Worm (Caenorhabditis elegans) whole organism, L4/young adult: ENCODE data around the gene hpo-34.

Experiments
- W03F9.2 ChIP-seq: fragments of 150-350 bp; optimal IDR thresholded peaks from 2 replicates; lab custom pipeline; 2014; ENCODE audit warnings: missing biosample characterization, missing genetic modification characterization
- dao-5 ChIP-seq: sonication (generic microtip); optimal IDR thresholded peaks from 2 replicates; lab custom pipeline; 2016; ENCODE audit warnings: missing genotype, missing genetic modification characterization, moderate library complexity, missing compliant biosample characterization
- him-1 ChIP-seq: sonication (generic microtip); optimal IDR thresholded peaks from 2 replicates; lab custom pipeline; 2016; ENCODE audit warnings: missing genotype, missing genetic modification reagents, missing genetic modification characterization, missing compliant biosample characterization

The hpo-34 gene

DNA sequence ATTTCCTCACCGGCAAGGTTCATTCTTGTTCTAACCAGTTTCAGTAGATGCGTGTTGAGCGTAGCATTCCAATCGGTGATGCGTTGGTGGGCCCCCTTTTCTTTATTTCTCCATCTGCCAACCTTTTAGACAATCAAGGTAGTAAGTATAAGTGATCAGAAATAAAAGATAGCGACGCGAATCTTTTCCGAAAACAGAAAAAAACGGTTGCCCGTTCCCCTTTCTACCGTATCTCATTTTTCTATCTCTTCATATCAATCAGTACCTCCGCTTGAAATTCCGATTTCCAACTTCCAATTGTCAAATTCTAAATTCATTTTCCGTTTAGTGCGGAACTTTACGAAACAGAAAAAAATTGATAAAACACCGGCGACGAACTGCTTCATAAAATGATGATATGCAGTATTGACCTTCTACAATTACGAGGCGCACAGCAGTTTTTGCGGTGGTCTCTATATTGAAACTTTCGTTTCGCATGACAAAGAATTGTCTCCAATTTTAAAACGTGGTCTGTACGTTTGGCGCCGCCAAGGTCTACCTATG, 39.5 kb downstream of the hpo-34 start:
- no peak for TF ChIP-seq him-1 (tag; lab: Kevin White, UChicago)
- TF ChIP-seq dao-5 (tag; lab: Kevin White, UChicago): no peak
- no peak for TF ChIP-seq W03F9.2 (tag; lab: Kevin White, UChicago)

DNA sequence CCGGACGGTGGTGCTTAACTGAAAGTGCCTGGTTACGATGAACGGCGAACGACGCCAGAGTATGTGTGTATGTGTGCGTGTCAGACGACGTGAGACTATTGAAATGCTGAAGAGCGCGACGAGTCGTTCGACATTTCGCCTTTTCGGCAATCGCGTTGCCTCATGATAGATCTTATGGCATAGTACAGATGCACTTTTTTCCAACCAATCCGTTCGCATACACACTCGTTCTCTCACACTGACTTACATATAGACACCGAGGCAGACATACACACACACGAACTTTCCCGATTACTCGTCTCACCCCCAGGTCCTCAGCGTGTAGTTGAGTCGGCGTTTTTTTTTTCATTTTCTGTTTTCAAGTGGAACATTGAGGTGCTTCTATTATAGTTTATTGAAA, 40.1 kb downstream of the hpo-34 start:
- TF ChIP-seq W03F9.2 (tag; lab: Kevin White, UChicago): no peak
- TF ChIP-seq dao-5 (tag; lab: Kevin White, UChicago): no peak
- TF ChIP-seq him-1 (tag; lab: Kevin White, UChicago): no peak

DNA sequence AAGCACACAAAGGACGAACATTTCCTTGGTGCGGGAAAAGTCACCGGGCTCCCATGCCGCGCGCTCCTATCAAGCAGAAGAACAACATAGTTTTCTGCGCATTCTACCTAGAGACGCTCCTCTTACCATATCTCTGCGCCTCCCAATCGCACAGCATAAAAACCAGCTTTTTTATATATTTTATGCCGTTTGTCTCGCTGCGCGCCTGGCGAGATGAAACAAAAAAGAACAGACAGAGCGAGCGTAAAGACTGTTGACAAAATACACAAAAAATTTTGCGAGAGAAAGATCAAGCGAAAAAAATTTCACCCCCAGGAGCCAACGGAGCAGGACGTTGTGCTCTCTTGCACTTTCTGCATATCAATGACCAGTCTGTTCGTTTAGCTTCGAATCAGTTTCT, 41.1 kb downstream of the hpo-34 start:
- TF ChIP-seq dao-5 (tag; lab: Kevin White, UChicago) (no peak), W03F9.2 (tag; lab: Kevin White, UChicago) (no peak), him-1 (tag; lab: Kevin White, UChicago) (no peak)

DNA sequence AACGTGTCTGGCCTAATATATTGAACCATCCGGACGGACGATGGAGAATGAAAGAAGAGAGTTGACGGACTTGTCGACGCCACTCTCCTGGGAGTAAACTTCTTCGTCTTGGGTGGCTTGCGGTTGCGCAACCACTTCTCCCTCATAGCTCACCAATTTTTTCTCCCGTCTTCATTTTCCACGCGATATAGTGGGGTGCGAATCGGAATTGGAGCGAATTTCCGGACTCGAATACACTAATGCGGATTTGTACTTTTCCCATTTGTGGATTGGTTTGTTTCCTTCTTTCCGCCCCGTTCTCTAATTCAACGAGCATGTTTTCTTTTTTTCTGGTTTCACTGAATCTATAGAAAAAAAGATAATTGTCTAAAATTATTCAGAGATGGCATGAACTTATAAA, 43.1 kb downstream of the hpo-34 start:
- TF ChIP-seq dao-5 (tag; lab: Kevin White, UChicago) (no peak), W03F9.2 (tag; lab: Kevin White, UChicago) (no peak), him-1 (tag; lab: Kevin White, UChicago) (no peak)

DNA sequence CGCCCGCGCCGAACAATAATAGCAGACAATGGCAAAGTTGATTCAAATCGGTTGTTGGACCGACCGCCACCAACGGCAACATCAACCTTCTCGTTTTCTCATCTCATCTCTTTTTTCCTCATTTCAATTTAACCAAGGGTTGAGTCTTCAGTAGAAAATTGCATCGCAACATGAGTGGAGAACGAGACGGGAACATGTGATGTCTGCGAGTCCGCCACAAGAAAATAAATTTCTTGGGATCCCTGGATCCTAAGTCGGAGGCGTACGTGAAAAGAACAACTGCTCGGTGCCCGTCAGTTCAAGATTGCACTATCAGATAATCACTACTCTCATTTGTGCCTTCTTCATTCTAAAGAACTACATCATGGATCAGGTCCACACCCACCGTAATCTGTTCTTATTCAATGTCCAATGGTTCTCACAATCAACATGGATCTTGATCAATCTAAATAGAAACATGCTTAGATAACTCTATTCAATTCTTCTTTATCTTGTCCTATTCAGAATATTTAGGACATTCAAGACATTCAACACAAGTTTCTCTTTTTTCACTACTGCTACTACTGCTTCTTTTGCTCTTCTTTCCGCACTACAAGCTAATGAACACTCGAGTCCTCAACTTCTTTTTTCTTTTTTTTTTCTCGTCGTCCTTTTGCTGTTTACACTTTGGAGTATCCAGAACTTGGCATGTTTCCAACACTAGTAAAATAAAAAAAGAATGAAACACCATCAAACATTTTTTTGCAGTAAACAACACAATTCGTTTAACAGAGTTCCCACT, 44.1 kb downstream of the hpo-34 start:
- TF ChIP-seq W03F9.2 (tag; lab: Kevin White, UChicago): no peak
- no peak for TF ChIP-seq dao-5 (tag; lab: Kevin White, UChicago)
- no peak for TF ChIP-seq him-1 (tag; lab: Kevin White, UChicago)

DNA sequence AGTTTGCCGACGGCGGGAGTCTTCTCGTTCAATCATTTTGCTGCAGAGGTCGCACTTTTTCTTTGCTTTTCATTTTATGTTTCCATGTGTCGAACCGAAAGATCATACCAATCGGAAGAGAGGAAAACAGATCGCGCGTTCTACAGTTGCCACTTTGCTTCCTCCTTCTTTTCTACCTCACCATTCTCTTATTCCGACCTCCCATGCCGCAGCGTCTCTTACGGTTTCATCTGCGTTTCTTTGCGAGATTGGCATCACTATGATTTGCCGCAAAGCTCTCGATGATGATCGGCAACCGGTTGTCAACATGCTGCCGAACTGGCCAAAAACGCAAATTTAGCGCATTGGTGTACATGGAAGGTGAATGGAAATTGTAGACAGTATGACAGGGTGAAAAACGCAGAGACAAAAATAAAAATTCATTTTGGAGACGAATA, 44.7 kb downstream of the hpo-34 start:
- no peak for TF ChIP-seq W03F9.2 (tag; lab: Kevin White, UChicago)
- TF ChIP-seq him-1 (tag; lab: Kevin White, UChicago): no peak
- TF ChIP-seq dao-5 (tag; lab: Kevin White, UChicago): no peak

DNA sequence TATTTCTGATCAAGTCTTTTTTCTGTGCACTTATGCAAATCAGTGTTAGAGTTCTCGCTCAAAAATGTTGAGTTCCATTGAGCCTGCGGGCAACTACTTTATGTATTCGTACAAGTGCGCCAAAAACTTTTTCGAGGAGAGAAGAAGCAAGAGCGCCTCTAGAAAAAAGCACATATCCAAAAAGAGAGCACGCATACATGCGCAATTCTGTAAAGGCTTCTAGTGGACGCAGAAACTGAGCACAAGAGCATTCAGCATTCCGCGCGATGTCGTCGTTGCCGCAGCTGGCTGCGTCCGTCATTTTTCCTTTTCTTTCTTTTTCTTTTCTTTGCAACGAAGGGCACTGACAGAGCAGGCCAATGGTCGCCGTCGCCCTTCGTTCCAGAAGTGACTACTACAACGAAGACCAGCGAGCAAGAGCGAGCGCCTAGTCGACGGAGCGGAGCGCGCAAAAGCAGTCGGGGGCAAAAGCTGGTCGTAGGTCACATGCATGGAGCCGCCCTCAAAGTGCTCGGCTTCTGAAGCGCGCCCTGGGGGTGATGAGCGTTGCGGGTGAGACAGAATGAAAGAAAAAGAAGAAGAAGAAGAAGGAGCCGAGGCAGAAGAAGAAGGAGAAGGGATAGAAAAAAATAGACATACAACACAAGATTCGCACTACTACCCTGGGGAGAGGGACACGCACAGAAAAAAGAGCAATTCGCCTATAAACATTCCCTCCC, 45.8 kb downstream of the hpo-34 start:
- TF ChIP-seq him-1 (tag; lab: Kevin White, UChicago): peak; percentile 93
- TF ChIP-seq dao-5 (tag; lab: Kevin White, UChicago): peak; percentile 19
- peak; percentile 14 for TF ChIP-seq W03F9.2 (tag; lab: Kevin White, UChicago)

DNA sequence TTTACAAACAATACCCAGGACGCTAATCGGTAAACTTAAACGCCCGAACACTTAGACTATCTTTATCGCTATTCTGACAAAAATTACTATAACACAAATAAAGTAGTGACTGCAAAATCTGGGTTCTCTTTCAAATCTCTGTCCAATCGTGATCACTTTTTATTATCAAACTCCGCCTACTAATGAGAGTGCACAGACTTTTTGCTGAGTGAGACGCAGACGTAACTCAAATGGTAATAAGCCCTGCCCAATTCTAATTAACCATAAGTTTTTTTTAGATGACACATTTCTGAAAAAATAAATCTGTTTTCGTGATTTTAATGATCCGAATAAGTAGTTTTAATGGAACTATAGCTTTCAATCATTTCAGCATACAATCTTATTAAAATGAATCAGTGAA, 46.5 kb downstream of the hpo-34 start:
- TF ChIP-seq W03F9.2 (tag; lab: Kevin White, UChicago) (no peak), dao-5 (tag; lab: Kevin White, UChicago) (no peak), him-1 (tag; lab: Kevin White, UChicago) (no peak)

DNA sequence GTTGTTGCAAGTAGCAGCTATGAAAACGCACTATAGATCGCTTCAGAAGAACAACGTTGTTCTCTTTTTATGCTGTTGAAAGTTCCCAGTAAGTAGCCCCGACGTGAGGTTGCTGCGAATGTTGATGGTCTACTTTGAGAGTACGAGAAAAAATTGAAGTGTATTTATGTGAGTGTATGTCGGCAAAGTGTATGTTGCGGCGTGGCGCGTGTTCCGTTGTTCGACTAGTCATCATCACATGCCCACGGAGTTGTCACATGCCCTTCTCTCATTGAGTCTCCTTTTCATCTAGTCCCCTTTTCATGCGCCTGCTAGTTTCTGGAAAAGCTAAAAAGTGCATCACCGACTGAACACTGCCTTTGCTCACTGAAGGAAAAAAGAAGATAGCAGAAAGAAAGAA, 47.0 kb downstream of the hpo-34 start:
- TF ChIP-seq him-1 (tag; lab: Kevin White, UChicago) (peak; percentile 66), W03F9.2 (tag; lab: Kevin White, UChicago) (no peak)

DNA sequence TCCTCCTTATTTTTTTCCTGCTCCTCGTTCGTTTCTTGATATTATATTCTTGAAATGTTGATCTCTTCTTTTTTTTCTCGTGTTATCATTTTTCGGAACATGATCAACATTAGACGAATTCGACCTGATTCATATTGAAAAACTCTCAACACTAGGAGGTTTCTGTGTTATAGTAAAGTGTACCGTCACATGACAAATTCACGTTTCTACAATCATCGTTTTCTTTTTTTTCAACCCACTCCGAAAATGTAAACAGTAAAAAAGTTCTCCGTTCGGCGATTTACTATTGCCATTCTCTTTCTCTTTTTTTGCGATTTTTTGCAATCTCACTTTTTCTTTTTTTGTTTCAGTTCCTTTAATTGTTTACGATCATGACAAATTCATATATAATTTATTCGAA, 47.5 kb downstream of the hpo-34 start:
- TF ChIP-seq dao-5 (tag; lab: Kevin White, UChicago) (no peak), W03F9.2 (tag; lab: Kevin White, UChicago) (no peak), him-1 (tag; lab: Kevin White, UChicago) (no peak)

DNA sequence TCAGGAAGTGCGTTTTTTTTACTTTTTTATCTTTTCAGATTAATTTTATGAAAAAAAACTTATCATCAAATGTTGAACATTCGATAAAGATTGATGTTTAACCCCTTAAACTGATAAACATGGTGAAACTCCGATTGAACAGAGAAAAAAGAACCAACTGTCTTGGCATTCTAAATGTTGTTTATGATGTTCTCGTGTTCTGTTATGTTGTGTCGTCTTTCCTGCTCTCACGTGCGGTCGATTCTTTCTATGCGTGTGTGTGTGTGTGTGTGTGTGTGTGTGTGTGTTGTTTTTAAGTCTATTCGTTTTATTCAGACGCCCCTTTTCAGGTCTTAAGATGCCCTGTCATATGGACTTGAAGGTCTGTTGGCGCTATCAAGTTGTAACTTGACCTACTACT, 49.3 kb downstream of the hpo-34 start:
- peak; percentile 9 for TF ChIP-seq W03F9.2 (tag; lab: Kevin White, UChicago)
- TF ChIP-seq him-1 (tag; lab: Kevin White, UChicago): no peak

DNA sequence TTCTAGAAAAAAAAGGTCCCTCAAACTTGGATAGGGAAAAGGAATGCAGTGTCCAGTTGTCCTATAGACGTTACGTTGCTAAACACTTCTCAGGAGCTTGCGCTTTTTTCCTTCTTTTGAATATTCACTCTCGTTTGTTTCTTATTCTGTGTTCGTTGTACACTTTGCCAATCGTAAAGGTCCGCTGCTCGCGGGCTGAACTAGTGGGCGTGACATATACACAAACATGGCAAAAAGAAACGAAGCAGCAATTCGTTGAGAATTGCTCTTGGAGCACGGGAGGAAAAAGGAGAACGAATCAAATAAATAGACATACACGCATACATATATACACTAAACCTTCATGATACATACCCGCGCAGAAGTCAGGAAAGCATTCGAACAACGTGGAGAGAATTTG, 50.1 kb downstream of the hpo-34 start:
- TF ChIP-seq dao-5 (tag; lab: Kevin White, UChicago) (no peak), W03F9.2 (tag; lab: Kevin White, UChicago) (no peak), him-1 (tag; lab: Kevin White, UChicago) (no peak)

DNA sequence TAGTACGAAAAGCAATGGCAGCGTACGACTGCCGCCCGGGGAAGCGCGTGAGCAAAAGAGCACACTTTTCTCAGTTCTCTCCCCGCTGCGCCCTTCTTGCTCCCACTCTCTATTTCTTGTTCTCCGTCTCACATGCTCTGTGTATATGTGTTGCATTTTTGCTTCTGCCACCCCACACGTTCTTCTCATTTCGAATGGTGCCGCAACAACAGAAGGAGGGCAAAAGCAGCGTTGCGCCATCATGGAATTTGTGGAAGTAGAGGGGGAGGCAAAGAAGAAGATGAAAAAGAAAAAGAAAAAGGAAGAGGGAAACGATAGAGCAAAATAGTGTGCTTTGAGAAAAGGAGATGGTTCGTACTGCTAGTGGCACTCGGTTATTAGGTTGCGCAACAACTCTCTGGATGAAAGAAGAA, 51.5 kb downstream of the hpo-34 start:
- TF ChIP-seq him-1 (tag; lab: Kevin White, UChicago): peak; percentile 91
- no peak for TF ChIP-seq W03F9.2 (tag; lab: Kevin White, UChicago)
- TF ChIP-seq dao-5 (tag; lab: Kevin White, UChicago): no peak
